Fruit fly (Drosophila melanogaster) whole organism, wandering third instar larva: Measurements from ENCODE around the gene CG4586.

ENCODE experiments used
- Abd-B ChIP-seq: fragments of >200 bp; optimal IDR thresholded peaks from 2 replicates; lab custom pipeline; 2017; ENCODE audit warnings: missing biosample characterization, missing genetic modification characterization
- CG32264 ChIP-seq: fragments of 200-800 bp; sonication (Bioruptor generic); optimal IDR thresholded peaks from 2 replicates; lab custom pipeline; 2016; ENCODE audit warnings: missing biosample characterization, missing genetic modification characterization
- CrebA ChIP-seq: fragments of 200-800 bp; sonication (Bioruptor generic); optimal IDR thresholded peaks from 2 replicates; lab custom pipeline; 2016; ENCODE audit warnings: missing biosample characterization, mild to moderate bottlenecking, missing genetic modification characterization, borderline replicate concordance
- Dif ChIP-seq: fragments of 200-275, 200-300 bp; sonication (Bioruptor generic); optimal IDR thresholded peaks from 2 replicates; lab custom pipeline; 2018; ENCODE audit warnings: missing biosample characterization, missing genetic modification characterization; ENCODE audit not compliant: partially characterized antibody
- HLH106 ChIP-seq: fragments of 200-800 bp; optimal IDR thresholded peaks from 3 replicates; lab custom pipeline; 2019; ENCODE audit warnings: missing biosample characterization, mild to moderate bottlenecking, missing genetic modification characterization, moderate library complexity
- Hnf4 ChIP-seq: fragments of 200-800 bp; sonication (Bioruptor generic); optimal IDR thresholded peaks from 2 replicates; lab custom pipeline; 2016; ENCODE audit warnings: missing biosample characterization, mild to moderate bottlenecking, missing genetic modification characterization
- Jra ChIP-seq: sonication (Bioruptor generic); optimal IDR thresholded peaks from 2 replicates; lab custom pipeline; 2016; ENCODE audit warnings: missing biosample characterization, missing genetic modification characterization
- OdsH ChIP-seq: fragments of 200-800 bp; sonication (Bioruptor generic); optimal IDR thresholded peaks from 2 replicates; lab custom pipeline; 2016; ENCODE audit warnings: missing biosample characterization, mild to moderate bottlenecking, missing genetic modification characterization
- Rel ChIP-seq, 2 experiments: fragments of 200-800 bp; sonication (Bioruptor generic) in 1 of 2; optimal IDR thresholded peaks; 2 replicates in 1 of 2; 3 replicates in 1 of 2; lab custom pipeline; 2016 to 2019; ENCODE audit warnings: mild to moderate bottlenecking in 2 of 2, missing biosample characterization in 2 of 2, missing genetic modification characterization in 2 of 2, moderate library complexity in 1 of 2
- fru ChIP-seq: fragments of 200-800 bp; sonication (Bioruptor generic); optimal IDR thresholded peaks from 3 replicates; lab custom pipeline; 2016; ENCODE audit warnings: missing biosample characterization, mild to moderate bottlenecking, missing genetic modification characterization
- h ChIP-seq: fragments of 200-800 bp; sonication (Bioruptor generic); optimal IDR thresholded peaks from 3 replicates; lab custom pipeline; 2016; ENCODE audit warnings: missing biosample characterization, mild to moderate bottlenecking, missing genetic modification characterization
- sage ChIP-seq: fragments of 200-800 bp; sonication (Bioruptor generic); optimal IDR thresholded peaks from 2 replicates; lab custom pipeline; 2016; ENCODE audit warnings: missing biosample characterization, mild to moderate bottlenecking, missing genetic modification characterization
- usp ChIP-seq: fragments of >200 bp; optimal IDR thresholded peaks from 2 replicates; lab custom pipeline; 2017; ENCODE audit warnings: missing biosample characterization, missing genetic modification characterization

DNA sequence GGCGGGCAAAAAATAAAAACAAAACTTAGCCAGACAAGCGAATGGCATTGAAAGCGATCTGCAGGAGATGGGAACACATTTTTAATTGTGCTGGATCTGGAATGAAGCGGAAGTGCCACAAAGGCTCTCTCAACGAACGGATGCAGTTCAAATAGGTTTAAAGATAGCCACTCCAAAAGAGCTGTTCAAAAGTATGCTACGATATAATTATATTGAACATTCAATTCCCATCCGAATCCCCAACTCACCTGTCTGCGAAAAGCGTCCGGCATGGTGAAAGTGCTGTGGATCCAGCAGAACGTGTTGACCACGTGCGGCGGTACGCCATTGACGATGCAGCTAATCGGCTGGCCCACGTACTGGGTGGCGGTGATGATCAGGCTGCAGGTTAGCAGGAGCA, 7.2 kb downstream of the CG4586 start:
- TF ChIP-seq h, result no peak
- no peak for TF ChIP-seq sage (GFP tag; lab: Kevin White, UChicago)
- no peak for TF ChIP-seq usp (GFP tag; lab: Kevin White, UChicago)
- no peak for TF ChIP-seq OdsH (GFP tag; lab: Kevin White, UChicago)
- no peak for TF ChIP-seq Dif (GFP tag; lab: Kevin White, UChicago)
- no peak for TF ChIP-seq CrebA (GFP tag; lab: Kevin White, UChicago)
- TF ChIP-seq Rel (GFP tag; optimal IDR thresholded peaks at IDR 0.05; lab: Kevin White, UChicago), result no peak
- TF ChIP-seq Rel (tag; optimal IDR thresholded peaks at IDR 0.05; lab: Kevin White, UChicago), result no peak
- no peak for TF ChIP-seq fru (GFP tag; lab: Kevin White, UChicago)
- no peak for TF ChIP-seq Jra
- no peak for TF ChIP-seq Hnf4
- TF ChIP-seq Abd-B, result no peak
- no peak for TF ChIP-seq CG32264 (GFP tag; lab: Kevin White, UChicago)
- TF ChIP-seq HLH106, result no peak
